Worm (Caenorhabditis elegans) whole organism, L3 larva: ENCODE results near the gene nstp-2.
A peak's percentile ranks its signal among the peaks of the same experiment; 100 is the strongest.

ENCODE experiments used
- ZK546.5 ChIP-seq: sonication (generic microtip); optimal IDR thresholded peaks from 2 replicates; lab custom pipeline; 2017; ENCODE audit warnings: missing biosample characterization, missing genetic modification characterization
- aly-2 ChIP-seq: fragments of 150-350 bp; optimal IDR thresholded peaks from 2 replicates; lab custom pipeline; 2014; ENCODE audit warnings: missing biosample characterization, missing genetic modification characterization
- ceh-28 ChIP-seq: fragments of 150-350 bp; optimal IDR thresholded peaks from 2 replicates; lab custom pipeline; 2014; ENCODE audit warnings: missing biosample characterization, missing genetic modification reagents, missing genetic modification characterization
- ceh-82 ChIP-seq: fragments of 150-350 bp; optimal IDR thresholded peaks from 2 replicates; lab custom pipeline; 2014; ENCODE audit warnings: missing biosample characterization, missing genetic modification characterization
- egl-27 ChIP-seq: sonication (generic microtip); optimal IDR thresholded peaks from 4 replicates; lab custom pipeline; 2017; ENCODE audit warnings: missing biosample characterization, missing genetic modification reagents, missing genetic modification characterization
- egl-5 ChIP-seq: fragments of 150-350 bp; optimal IDR thresholded peaks from 2 replicates; lab custom pipeline; 2017; ENCODE audit warnings: missing biosample characterization, missing genetic modification reagents, missing genetic modification characterization, inconsistent platforms
- elt-1 ChIP-seq: fragments of 150-350 bp; optimal IDR thresholded peaks from 2 replicates; lab custom pipeline; 2014; ENCODE audit warnings: missing biosample characterization, missing genetic modification characterization
- elt-2 ChIP-seq: sonication (generic microtip); optimal IDR thresholded peaks from 2 replicates; lab custom pipeline; 2016; ENCODE audit warnings: missing genetic modification reagents, mild to moderate bottlenecking, missing genetic modification characterization, missing compliant biosample characterization
- elt-3 ChIP-seq, 3 experiments: fragments of 150-350 bp in 1 of 3; sonication (generic microtip) in 2 of 3; optimal IDR thresholded peaks; 2 replicates in 2 of 3; 4 replicates in 1 of 3; lab custom pipeline; 2014 to 2017; ENCODE audit warnings: missing biosample characterization in 3 of 3, missing genetic modification characterization in 3 of 3
- eor-1 ChIP-seq, 2 experiments: fragments of 150-350 bp; optimal IDR thresholded peaks; 2 replicates each; lab custom pipeline; 2014 to 2018; ENCODE audit warnings: missing biosample characterization in 2 of 2, missing genetic modification characterization in 2 of 2
- fkh-10 ChIP-seq: sonication (generic microtip); optimal IDR thresholded peaks from 2 replicates; lab custom pipeline; 2017; ENCODE audit warnings: missing biosample characterization, missing genetic modification reagents, missing genetic modification characterization
- fkh-2 ChIP-seq: fragments of 150-350 bp; optimal IDR thresholded peaks from 2 replicates; lab custom pipeline; 2014; ENCODE audit warnings: missing biosample characterization, missing genetic modification reagents, missing genetic modification characterization
- fos-1 ChIP-seq: fragments of 150-350 bp; optimal IDR thresholded peaks from 2 replicates; lab custom pipeline; 2014; ENCODE audit warnings: missing biosample characterization, missing genetic modification characterization
- hmg-11 ChIP-seq: sonication (generic microtip); optimal IDR thresholded peaks from 2 replicates; lab custom pipeline; 2016; ENCODE audit warnings: missing genetic modification characterization, missing compliant biosample characterization
- lin-15B ChIP-seq: fragments of 150-350 bp; optimal IDR thresholded peaks from 2 replicates; lab custom pipeline; 2014; ENCODE audit warnings: missing biosample characterization, missing genetic modification characterization
- lsy-12 ChIP-seq: sonication (generic microtip); optimal IDR thresholded peaks from 2 replicates; lab custom pipeline; 2016; ENCODE audit warnings: mild to moderate bottlenecking, missing genetic modification characterization, missing compliant biosample characterization
- mdl-1 ChIP-seq: fragments of 150-350 bp; optimal IDR thresholded peaks from 2 replicates; lab custom pipeline; 2014; ENCODE audit warnings: missing biosample characterization, missing genetic modification characterization
- nfya-1 ChIP-seq: sonication (generic microtip); optimal IDR thresholded peaks from 2 replicates; lab custom pipeline; 2017; ENCODE audit warnings: missing genetic modification characterization, mild to moderate bottlenecking, missing compliant biosample characterization, antibody characterized with exemption, moderate library complexity; ENCODE audit not compliant: insufficient read depth
- nhr-11 ChIP-seq: fragments of 150-350 bp; optimal IDR thresholded peaks from 2 replicates; lab custom pipeline; 2014; ENCODE audit warnings: missing biosample characterization, missing genetic modification characterization
- nhr-12 ChIP-seq: fragments of 150-350 bp; optimal IDR thresholded peaks from 2 replicates; lab custom pipeline; 2014; ENCODE audit warnings: missing biosample characterization, missing genetic modification characterization
- nhr-23 ChIP-seq: fragments of 150-350 bp; optimal IDR thresholded peaks from 2 replicates; lab custom pipeline; 2014; ENCODE audit warnings: missing biosample characterization, missing genetic modification reagents, missing genetic modification characterization
- nhr-237 ChIP-seq: fragments of 150-350 bp; optimal IDR thresholded peaks from 2 replicates; lab custom pipeline; 2014; ENCODE audit warnings: missing biosample characterization, missing genetic modification characterization
- nhr-25 ChIP-seq: sonication (generic microtip); optimal IDR thresholded peaks from 2 replicates; lab custom pipeline; 2017; ENCODE audit warnings: missing biosample characterization, missing genetic modification characterization
- nhr-28 ChIP-seq: fragments of 150-350 bp; optimal IDR thresholded peaks from 2 replicates; lab custom pipeline; 2014; ENCODE audit warnings: missing biosample characterization, missing genetic modification characterization
- nhr-43 ChIP-seq: sonication (generic microtip); optimal IDR thresholded peaks from 2 replicates; lab custom pipeline; 2016; ENCODE audit warnings: mild to moderate bottlenecking, missing genetic modification characterization, missing compliant biosample characterization; ENCODE audit not compliant: poor library complexity, severe bottlenecking
- nhr-76 ChIP-seq: fragments of 150-350 bp; sonication (generic microtip); optimal IDR thresholded peaks from 5 replicates; lab custom pipeline; 2014; ENCODE audit warnings: missing biosample characterization, missing genetic modification characterization
- pha-4 ChIP-seq: fragments of 150-350 bp; optimal IDR thresholded peaks from 2 replicates; lab custom pipeline; 2014; ENCODE audit warnings: missing biosample characterization, missing genetic modification reagents, missing genetic modification characterization
- pqm-1 ChIP-seq: fragments of 150-350 bp; optimal IDR thresholded peaks from 2 replicates; lab custom pipeline; 2017; ENCODE audit warnings: missing biosample characterization, missing genetic modification characterization, inconsistent platforms
- sea-2 ChIP-seq: fragments of 150-350 bp; sonication (generic microtip); optimal IDR thresholded peaks from 4 replicates; lab custom pipeline; 2014; ENCODE audit warnings: missing biosample characterization, missing genetic modification reagents, missing genetic modification characterization
- skn-1 ChIP-seq: fragments of 150-350 bp; optimal IDR thresholded peaks from 2 replicates; lab custom pipeline; 2014; ENCODE audit warnings: missing biosample characterization, missing genetic modification characterization
- snpc-4 ChIP-seq: fragments of 150-350 bp; optimal IDR thresholded peaks from 2 replicates; lab custom pipeline; 2014; ENCODE audit warnings: missing biosample characterization, missing genetic modification characterization
- unc-39 ChIP-seq: sonication (generic microtip); optimal IDR thresholded peaks from 4 replicates; lab custom pipeline; 2017; ENCODE audit warnings: missing biosample characterization, missing genetic modification characterization
- ztf-11 ChIP-seq: fragments of 150-350 bp; optimal IDR thresholded peaks from 2 replicates; lab custom pipeline; 2014; ENCODE audit warnings: missing biosample characterization, missing genetic modification characterization

The nstp-2 gene

ce11 chrIV:6631704-6632272, 25.8 kb upstream of the nstp-2 start, which contains the start of the genes cest-5.1 and C01B10.9 (continued):
- TF ChIP-seq nhr-28 (tag; lab: Kevin White, UChicago): no peak
- TF ChIP-seq ztf-11 (tag; lab: Kevin White, UChicago): no peak
- TF ChIP-seq ceh-28: peak; percentile 37
- TF ChIP-seq hmg-11: peak; percentile 25
- TF ChIP-seq, all 47 proteins: peak for 11

DNA sequence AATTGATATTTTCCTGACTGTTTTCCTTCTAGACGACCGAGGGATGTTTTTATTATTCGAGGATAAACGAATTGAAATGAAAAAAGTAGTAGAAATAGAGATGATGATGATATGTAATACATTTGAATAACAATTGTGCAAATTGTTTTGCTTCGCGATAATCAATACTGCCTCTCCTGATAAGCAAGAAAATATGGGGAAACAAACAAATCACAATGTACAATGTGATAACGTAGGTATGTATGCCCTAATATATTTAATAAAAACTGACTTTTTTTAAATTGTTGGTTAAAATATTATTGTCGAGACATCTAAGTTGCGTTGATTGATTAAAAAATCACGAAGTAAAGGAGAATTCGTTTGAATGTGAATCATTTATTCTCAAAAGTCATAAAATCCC, 21.8 kb upstream of the nstp-2 start, which contains the start of gene cest-5.2:
Gene cest-5.2, minus strand, starts transcription at position 128 of the 400 bp plus-strand sequence.
- TF ChIP-seq nfya-1 (tag; lab: Kevin White, UChicago): no peak
- no peak for TF ChIP-seq ztf-11 (tag; lab: Kevin White, UChicago)
- TF ChIP-seq ceh-28: peak; percentile 14
- no peak for TF ChIP-seq hmg-11
- TF ChIP-seq elt-2 (tag; lab: Kevin White, UChicago): peak; percentile 67
- TF ChIP-seq pqm-1: peak; percentile 9
- TF ChIP-seq eor-1 (tag; optimal IDR thresholded peaks at IDR 0.05; lab: Kevin White, UChicago): no peak
- TF ChIP-seq pha-4 (tag; lab: Kevin White, UChicago): peak; percentile 26
- TF ChIP-seq nhr-28 (tag; lab: Kevin White, UChicago): no peak
- TF ChIP-seq, all 47 proteins: peak for 4

DNA sequence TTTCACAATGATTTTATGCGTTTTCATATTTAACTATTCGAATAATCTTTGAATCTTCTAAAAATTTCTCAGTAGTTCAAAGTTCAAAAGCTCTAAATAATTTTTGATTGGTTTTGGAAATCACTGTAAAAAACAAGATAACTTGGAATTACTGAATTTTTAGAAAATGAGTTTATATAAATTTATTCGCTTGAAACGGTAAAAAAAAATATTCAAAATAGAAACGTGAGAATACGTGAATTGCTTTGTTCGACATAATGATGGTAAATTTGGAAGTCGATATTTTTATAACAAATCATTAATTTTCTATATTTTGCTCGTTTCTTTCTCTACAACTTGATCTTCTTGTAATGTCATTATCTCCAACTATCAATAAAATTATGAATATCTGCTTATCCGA, 17.4 kb upstream of the nstp-2 start, which contains the start of gene C01B10.44:
Gene C01B10.44, plus strand, starts transcription at position 301 of the 400 bp plus-strand sequence.
- TF ChIP-seq egl-27 (tag; lab: Kevin White, UChicago): no peak
- no peak for TF ChIP-seq nhr-25
- no peak for TF ChIP-seq ZK546.5 (tag; lab: Kevin White, UChicago)
- no peak for TF ChIP-seq eor-1 (tag; optimal IDR thresholded peaks at IDR 0.05; lab: Kevin White, UChicago)
- no peak for TF ChIP-seq sea-2
- TF ChIP-seq skn-1 (tag; lab: Kevin White, UChicago): no peak
- TF ChIP-seq unc-39 (tag; lab: Kevin White, UChicago): no peak
- TF ChIP-seq mdl-1: no peak
- no peak for TF ChIP-seq ceh-82
- TF ChIP-seq nfya-1 (tag; lab: Kevin White, UChicago): no peak
- no peak for TF ChIP-seq nhr-237
- TF ChIP-seq fkh-2 (tag; lab: Kevin White, UChicago): no peak
- no peak for TF ChIP-seq nhr-12 (tag; lab: Kevin White, UChicago)
- TF ChIP-seq lsy-12 (tag; lab: Kevin White, UChicago): no peak
- TF ChIP-seq nhr-43 (tag; lab: Kevin White, UChicago): no peak
- no peak for TF ChIP-seq nhr-23 (tag; lab: Kevin White, UChicago)
- no peak for TF ChIP-seq egl-5 (tag; lab: Kevin White, UChicago)
- TF ChIP-seq nhr-76 (tag; lab: Kevin White, UChicago): no peak
- TF ChIP-seq lin-15B (tag; lab: Kevin White, UChicago): no peak
- TF ChIP-seq fkh-10 (GFP tag; lab: Kevin White, UChicago): no peak

- peak; percentile 20 for TF ChIP-seq nfya-1 (tag; lab: Kevin White, UChicago)
- no peak for TF ChIP-seq fos-1 (tag; lab: Kevin White, UChicago)
- no peak for TF ChIP-seq egl-5 (tag; lab: Kevin White, UChicago)
- TF ChIP-seq pha-4 (tag; lab: Kevin White, UChicago): peak; percentile 36
- TF ChIP-seq ZK546.5 (tag; lab: Kevin White, UChicago): no peak
- no peak for TF ChIP-seq aly-2 (tag; lab: Kevin White, UChicago)
- peak in 1 of 3 experiments; percentile 73 for TF ChIP-seq elt-3 (tag; optimal IDR thresholded peaks at IDR 0.05; lab: Kevin White, UChicago)
- TF ChIP-seq snpc-4 (tag; lab: Kevin White, UChicago): no peak
- TF ChIP-seq nhr-237: no peak
- TF ChIP-seq nhr-23 (tag; lab: Kevin White, UChicago): peak; percentile 76
- TF ChIP-seq ztf-11 (tag; lab: Kevin White, UChicago): no peak
- no peak for TF ChIP-seq elt-1 (tag; lab: Kevin White, UChicago)
- no peak for TF ChIP-seq eor-1 (tag; optimal IDR thresholded peaks at IDR 0.05; lab: Kevin White, UChicago)
- TF ChIP-seq nhr-25: peak; percentile 70
- no peak for TF ChIP-seq nhr-11
- TF ChIP-seq hmg-11: no peak
- TF ChIP-seq ceh-28: peak; percentile 38
Observed at ce11 chrIV:6622142-6622541, 16.2 kb upstream of the nstp-2 start.
